Worm (Caenorhabditis elegans) whole organism, L1 larva: Measurements from ENCODE around the gene cyp-37B1.

ENCODE experiments used
- blmp-1 ChIP-seq: fragments of 150-350 bp; optimal IDR thresholded peaks from 2 replicates; lab custom pipeline; 2014; ENCODE audit warnings: missing biosample characterization, missing genetic modification characterization
- nhr-237 ChIP-seq: fragments of 150-350 bp; optimal IDR thresholded peaks from 2 replicates; lab custom pipeline; 2014; ENCODE audit warnings: missing biosample characterization, missing genetic modification characterization
- tlp-1 ChIP-seq: fragments of 150-350 bp; optimal IDR thresholded peaks from 2 replicates; lab custom pipeline; 2014; ENCODE audit warnings: missing biosample characterization, missing genetic modification characterization
- zip-4 ChIP-seq: fragments of 200-800 bp; sonication (Bioruptor generic); optimal IDR thresholded peaks from 2 replicates; lab custom pipeline; 2018; ENCODE audit warnings: mild to moderate bottlenecking, missing genetic modification characterization, moderate library complexity, missing compliant biosample characterization

DNA sequence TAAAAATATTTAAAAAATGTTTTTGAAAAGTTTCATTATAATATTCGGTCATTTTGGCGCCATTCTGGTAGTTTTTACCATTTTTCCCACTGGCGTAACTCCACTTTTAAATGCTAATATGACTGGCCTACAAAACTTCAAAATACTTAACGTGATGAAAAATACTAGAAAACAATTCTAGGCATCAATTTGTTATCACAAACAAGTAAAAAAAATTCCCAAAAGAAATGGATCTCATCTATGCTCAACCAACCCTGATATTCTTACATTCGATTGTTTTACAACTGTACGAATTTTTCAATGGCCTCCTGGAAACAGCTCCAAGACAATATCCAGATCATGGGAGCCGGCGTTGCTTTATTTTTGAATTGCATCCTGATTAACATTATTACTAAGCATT lies 37.1 kb downstream of the cyp-37B1 start, which contains the start of gene str-214:
- TF ChIP-seq tlp-1 (tag; lab: Kevin White, UChicago) (no peak), blmp-1 (no peak), zip-4 (GFP tag; lab: Kevin White, UChicago) (no peak), nhr-237 (no peak)
